Fruit fly (Drosophila melanogaster): ENCODE results near the gene lectin-22C.

dm6 chr2L:1989278-1989918 lies 47.7 kb downstream of the lectin-22C start:
- TF ChIP-seq D1 (tag; optimal IDR thresholded peaks at IDR 0.05) = no peak
- TF ChIP-seq CG15710 (tag; optimal IDR thresholded peaks at IDR 0.05) = no peak
- TF ChIP-seq rn (GFP tag; IDR thresholded peaks at IDR 0.05) = no peak
- TF ChIP-seq gl (tag; optimal IDR thresholded peaks at IDR 0.05) = no peak
- TF ChIP-seq EcR (GFP tag; optimal IDR thresholded peaks at IDR 0.05) = peak; percentile 57
- no peak for TF ChIP-seq CG4496 (GFP tag; IDR thresholded peaks at IDR 0.05)

All from whole organism, pupa.